Fruit fly (Drosophila melanogaster): ENCODE data around the gene CG2201.
A peak's percentile ranks its signal among the peaks of the same experiment; 100 is the strongest.

CG2201 gene

DNA sequence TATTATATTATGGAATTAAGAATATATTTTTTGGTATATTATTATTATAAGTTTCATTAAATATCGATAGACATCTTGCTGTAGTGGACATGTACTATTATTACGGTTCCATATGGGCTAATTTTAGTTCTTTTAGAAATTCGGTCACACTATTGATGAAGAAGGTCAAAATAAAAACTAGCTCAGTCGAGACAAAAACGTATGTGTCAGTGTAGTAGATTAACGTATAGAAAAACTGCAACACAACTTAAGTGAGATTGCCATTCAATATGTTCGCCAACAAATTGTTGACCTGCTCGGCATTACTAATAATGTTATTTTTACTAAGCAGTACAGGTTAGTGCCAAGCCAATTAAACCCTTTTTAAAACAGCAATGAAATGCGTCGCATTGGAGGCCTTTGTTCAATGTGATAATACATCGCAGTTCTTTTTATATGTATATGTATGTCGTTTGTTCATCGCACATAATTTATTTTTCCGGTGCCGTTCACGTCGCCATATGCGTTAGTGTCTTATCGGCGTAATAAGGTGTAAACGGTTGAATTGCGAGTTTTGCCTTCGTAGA lies 50.6 kb downstream of the CG2201 start, which contains the start of gene Lamp1:
TSS of gene Lamp1 (plus strand) at position 164 of the 566 bp plus-strand sequence.
- TF ChIP-seq caup (GFP tag; optimal IDR thresholded peaks at IDR 0.05; ENCODE audit: severe bottlenecking) (peak; percentile 9), CG7357 (GFP tag; IDR thresholded peaks at IDR 0.05) (peak; percentile 95), lilli (GFP tag; optimal IDR thresholded peaks at IDR 0.05) (peak; percentile 3), Dfd (GFP tag; optimal IDR thresholded peaks at IDR 0.05) (peak in 1 of 2 experiments; percentile 31), stc (GFP tag; IDR thresholded peaks at IDR 0.05) (0 out of 2 replicates have a peak, but pooled peaks have one; percentile 11), dmrt11E (tag; optimal IDR thresholded peaks at IDR 0.05) (peak; percentile 34), CG12659 (GFP tag; optimal IDR thresholded peaks at IDR 0.05) (peak; percentile 60), Sry-δ (GFP tag; optimal IDR thresholded peaks at IDR 0.05) (peak; percentile 27), CG30020 (tag; optimal IDR thresholded peaks at IDR 0.05) (peak; percentile 99), CG2678 (tag; optimal IDR thresholded peaks at IDR 0.05) (peak; percentile 35), ERR (GFP tag; optimal IDR thresholded peaks at IDR 0.05) (no peak), ftz-f1 (GFP tag; optimal IDR thresholded peaks at IDR 0.05) (peak; percentile 11), Vsx1 (GFP tag; optimal IDR thresholded peaks at IDR 0.05) (peak; percentile 15), CG9932 (GFP tag; IDR thresholded peaks at IDR 0.05) (no peak), CG2712 (tag; optimal IDR thresholded peaks at IDR 0.05) (peak; percentile 64), CG15514 (GFP tag; optimal IDR thresholded peaks at IDR 0.05) (peak; percentile 52), gem (tag; optimal IDR thresholded peaks at IDR 0.05) (peak; percentile 71), CG3847 (GFP tag; IDR thresholded peaks at IDR 0.05) (peak; percentile 35; the same call in 1 of the 2 replicates), CG15696 (tag; optimal IDR thresholded peaks at IDR 0.05) (peak; percentile 36), CG8388 (GFP tag; optimal IDR thresholded peaks at IDR 0.05) (no peak), bab2 (GFP tag; optimal IDR thresholded peaks at IDR 0.05) (no peak), Lhr (GFP tag; optimal IDR thresholded peaks at IDR 0.05) (peak; percentile 56), bbx (GFP tag; IDR thresholded peaks at IDR 0.05; ENCODE audit: partially characterized antibody) (no peak), crp (GFP tag; optimal IDR thresholded peaks at IDR 0.05) (peak in 1 of 2 experiments; percentile 40), CG13624 (GFP tag; optimal IDR thresholded peaks at IDR 0.05) (peak; percentile 65), zfh1 (GFP tag; IDR thresholded peaks at IDR 0.05) (0 out of 3 replicates have a peak, but pooled peaks have one; percentile 9), CG17359 (tag; optimal IDR thresholded peaks at IDR 0.05) (no peak), mirr (GFP tag; optimal IDR thresholded peaks at IDR 0.05) (no peak), Scr (GFP tag; IDR thresholded peaks at IDR 0.05; ENCODE audit: partially characterized antibody) (peak; percentile 54), gcm2 (GFP tag; optimal IDR thresholded peaks at IDR 0.05) (no peak), CoRest (tag; optimal IDR thresholded peaks at IDR 0.05) (peak; percentile 64), wdn (GFP tag; IDR thresholded peaks at IDR 0.05) (no peak), ato (GFP tag; IDR thresholded peaks at IDR 0.05; ENCODE audit: partially characterized antibody) (no peak), CG12299 (tag; optimal IDR thresholded peaks at IDR 0.05) (peak; percentile 18), CG17361 (GFP tag; IDR thresholded peaks at IDR 0.05) (peak; percentile 76), prd (optimal IDR thresholded peaks at IDR 0.05) (no peak), prd (GFP tag; IDR thresholded peaks at IDR 0.05) (peak; percentile 6; the same call in 1 of the 3 replicates), Pdp1 (GFP tag; optimal IDR thresholded peaks at IDR 0.05) (peak in 1 of 2 experiments; percentile 28), nom (GFP tag; optimal IDR thresholded peaks at IDR 0.05) (peak; percentile 7), trem (tag; optimal IDR thresholded peaks at IDR 0.05) (peak; percentile 84), HLH54F (GFP tag; optimal IDR thresholded peaks at IDR 0.05) (no peak), grau (tag; optimal IDR thresholded peaks at IDR 0.05) (peak; percentile 49), E2f2 (GFP tag; IDR thresholded peaks at IDR 0.05) (no peak), knrl (GFP tag; IDR thresholded peaks at IDR 0.05; ENCODE audit: partially characterized antibody) (peak; percentile 54; the same call in 2 of the 3 replicates), MESR4 (GFP tag; optimal IDR thresholded peaks at IDR 0.05) (peak; percentile 94), sob (GFP tag; IDR thresholded peaks at IDR 0.05) (peak; percentile 43; the same call in 1 of the 2 replicates), CG9797 (GFP tag; optimal IDR thresholded peaks at IDR 0.05) (peak; percentile 38), gsb-n (tag; optimal IDR thresholded peaks at IDR 0.05) (peak; percentile 58)

Measured in whole organism, embryonic.